Worm (Caenorhabditis elegans): ENCODE results near the gene K02D10.8.

The K02D10.8 gene

ce11 chrIII:8771851-8772250 is 14.3 kb upstream of the K02D10.8 start, which contains the start of gene K02D10.3:
TSS of gene K02D10.3 (minus strand) at chrIII:8771951.
- no peak for TF ChIP-seq F37B4.10 (GFP tag; IDR thresholded peaks at IDR 0.05)

- TF ChIP-seq hmg-1.2 (GFP tag; IDR thresholded peaks at IDR 0.05) (peak; percentile 36; the same call in 1 of the 2 replicates), dpff-1 (tag; optimal IDR thresholded peaks at IDR 0.05) (no peak), nhr-80 (tag; optimal IDR thresholded peaks at IDR 0.05) (peak; percentile 57), madf-8 (GFP tag; conservative IDR thresholded peaks at IDR 0.05) (no peak), cebp-1 (GFP tag; IDR thresholded peaks at IDR 0.05) (peak; percentile 89), cebp-1 (tag; optimal IDR thresholded peaks at IDR 0.05) (peak; percentile 97), zfh-2 (GFP tag; conservative IDR thresholded peaks at IDR 0.05) (no peak), ztf-22 (GFP tag; optimal IDR thresholded peaks at IDR 0.05) (no peak), unc-130 (GFP tag; optimal IDR thresholded peaks at IDR 0.05) (no peak), attf-5 (GFP tag; optimal IDR thresholded peaks at IDR 0.05) (peak; percentile 2), akir-1 (GFP tag; optimal IDR thresholded peaks at IDR 0.05) (no peak), mes-4 (tag; optimal IDR thresholded peaks at IDR 0.05) (no peak), zim-3 (tag; optimal IDR thresholded peaks at IDR 0.05) (no peak), chd-7 (tag; optimal IDR thresholded peaks at IDR 0.05) (no peak), lag-1 (GFP tag; IDR thresholded peaks at IDR 0.05) (no peak), lin-26 (GFP tag; IDR thresholded peaks at IDR 0.05) (no peak)
Observed at ce11 chrIII:8772428-8773027, 13.6 kb upstream of the K02D10.8 start.

ce11 chrIII:8773375-8773774 is 12.8 kb upstream of the K02D10.8 start:
- TF ChIP-seq sea-2 (GFP tag; IDR thresholded peaks at IDR 0.05) (no peak), hsf-1 (GFP tag; IDR thresholded peaks at IDR 0.05) (0 out of 2 replicates have a peak, but pooled peaks have one; percentile 22), hmg-1.2 (GFP tag; IDR thresholded peaks at IDR 0.05) (no peak), F22D6.2 (tag; optimal IDR thresholded peaks at IDR 0.05) (no peak), Y79H2A.3 (GFP tag; conservative IDR thresholded peaks at IDR 0.05) (no peak), madf-6 (GFP tag; IDR thresholded peaks at IDR 0.05) (no peak), ceh-91 (GFP tag; IDR thresholded peaks at IDR 0.05) (no peak)

ce11 chrIII:8775953-8776352 is 10.2 kb upstream of the K02D10.8 start, which contains the start of gene snap-29:
TSS of gene snap-29 (plus strand) at chrIII:8776253.
- TF ChIP-seq akir-1 (GFP tag; optimal IDR thresholded peaks at IDR 0.05) = no peak
- TF ChIP-seq nfyb-1 (GFP tag; IDR thresholded peaks at IDR 0.05) = 0 out of 2 replicates have a peak, but pooled peaks have one; percentile 9
- no peak for TF ChIP-seq athp-1 (tag; optimal IDR thresholded peaks at IDR 0.05)

ce11 chrIII:8779912-8780311 is 6.3 kb upstream of the K02D10.8 start, which contains the start of gene K02D10.4:
TSS of gene K02D10.4 (minus strand) at chrIII:8780012.
- TF ChIP-seq atf-7 (tag; optimal IDR thresholded peaks at IDR 0.05) (no peak), aptf-3 (GFP tag; IDR thresholded peaks at IDR 0.05) (no peak), F55B11.4 (tag; optimal IDR thresholded peaks at IDR 0.05; ENCODE audit: borderline replicate concordance, insufficient read depth) (no peak), him-1 (tag; optimal IDR thresholded peaks at IDR 0.05) (no peak), nfya-2 (GFP tag; IDR thresholded peaks at IDR 0.05) (no peak), nhr-80 (tag; optimal IDR thresholded peaks at IDR 0.05) (no peak), Y56A3A.18 (GFP tag; IDR thresholded peaks at IDR 0.05) (no peak)

- TF ChIP-seq nfya-1 (tag; optimal IDR thresholded peaks at IDR 0.05; ENCODE audit: borderline replicate concordance, insufficient read depth) (no peak), ztf-26 (tag; optimal IDR thresholded peaks at IDR 0.05) (peak; percentile 60), sptf-2 (GFP tag; optimal IDR thresholded peaks at IDR 0.05) (no peak), chd-7 (tag; optimal IDR thresholded peaks at IDR 0.05) (peak; percentile 16), lin-40 (tag; optimal IDR thresholded peaks at IDR 0.05) (peak; percentile 61), somi-1 (GFP tag; optimal IDR thresholded peaks at IDR 0.05) (peak; percentile 60), cebp-1 (GFP tag; IDR thresholded peaks at IDR 0.05) (no peak), cebp-1 (tag; optimal IDR thresholded peaks at IDR 0.05) (peak; percentile 27)
Observed at ce11 chrIII:8780473-8780872, 5.7 kb upstream of the K02D10.8 start.

Measured in whole organism, young adult.